Fruit fly (Drosophila melanogaster) whole organism, embryonic: ENCODE results near the gene holn1.
A peak's percentile ranks its signal among the peaks of the same experiment; 100 is the strongest.

Experiments
- CG18262 ChIP-seq: fragments of 200-800 bp; optimal IDR thresholded peaks from 3 replicates; lab custom pipeline; 2019; ENCODE audit warnings: missing biosample characterization, mild to moderate bottlenecking, missing genetic modification characterization, moderate library complexity
- CG34376 ChIP-seq: fragments of 200-800 bp; sonication (Bioruptor generic); optimal IDR thresholded peaks from 2 replicates; lab custom pipeline; 2018; ENCODE audit warnings: missing biosample characterization, mild to moderate bottlenecking, missing genetic modification characterization
- CG8944 ChIP-seq: fragments of 200-800 bp; sonication (Bioruptor generic); optimal IDR thresholded peaks from 3 replicates; lab custom pipeline; 2016; ENCODE audit warnings: missing biosample characterization, missing genetic modification characterization
- NC2β ChIP-seq: fragments of 200-800 bp; sonication (Bioruptor generic); optimal IDR thresholded peaks from 2 replicates; lab custom pipeline; 2016; ENCODE audit warnings: missing biosample characterization, missing genetic modification characterization
- Scr ChIP-seq: fragments of 200-800 bp; sonication (Bioruptor generic); IDR thresholded peaks from 2 replicates; pipeline ENCODE4 v1.3.6; 2022; ENCODE audit warnings: missing biosample characterization, missing genetic modification characterization; ENCODE audit not compliant: partially characterized antibody
- Trl ChIP-seq, 3 experiments: fragments of >200 bp in 2 of 3; fragments of 200-800 bp in 1 of 3; sonication (Bioruptor generic) in 1 of 3; optimal IDR thresholded peaks; 2 replicates in 1 of 3; 3 replicates in 2 of 3; lab custom pipeline; 2016 to 2017; ENCODE audit warnings: missing biosample characterization in 1 of 3, missing genetic modification characterization in 1 of 3
- chinmo ChIP-seq: fragments of 200-800 bp; sonication (Bioruptor generic); IDR thresholded peaks from 4 replicates; pipeline ENCODE4 v1.3.6; 2022; ENCODE audit warnings: missing biosample characterization, missing genetic modification characterization; ENCODE audit not compliant: partially characterized antibody
- z ChIP-seq: fragments of 200-800 bp; sonication (Bioruptor generic); IDR thresholded peaks from 3 replicates; pipeline ENCODE4 v1.3.6; 2022; ENCODE audit warnings: missing biosample characterization, missing genetic modification characterization

DNA sequence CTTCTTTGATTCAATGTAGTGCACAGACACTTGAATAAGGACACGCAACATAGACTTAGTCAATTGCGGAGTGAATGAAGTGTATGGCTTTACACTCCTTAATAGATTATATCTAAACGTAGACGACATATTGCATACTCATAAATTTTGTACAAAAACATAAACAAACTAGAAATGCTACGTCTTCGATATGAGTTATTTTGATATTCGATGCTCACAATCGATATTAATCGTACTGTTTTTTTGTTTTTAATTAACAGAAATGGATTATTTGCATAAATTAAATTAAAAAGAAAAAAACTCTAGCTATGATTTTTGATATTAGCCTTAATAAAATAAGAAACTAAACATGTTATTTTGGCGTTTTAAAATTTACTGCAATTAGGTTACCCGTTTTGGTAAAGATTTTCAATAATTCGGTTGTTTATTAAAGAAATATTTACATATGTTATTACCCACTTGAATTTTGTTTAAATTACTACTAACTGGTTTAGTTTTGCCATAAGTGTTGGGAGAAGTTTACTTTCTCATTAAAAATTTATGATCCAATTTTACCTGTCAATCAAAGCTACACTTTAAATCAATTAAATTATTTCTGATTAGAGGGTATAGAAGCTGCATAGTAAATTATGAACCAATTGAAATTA lies 30.7 kb upstream of the holn1 start, which contains the start of the genes CG17768, LSm-4 and Ir31a:
- TF ChIP-seq CG18262 (tag; lab: Kevin White, UChicago) (no peak), CG8944 (GFP tag; lab: Kevin White, UChicago) (no peak), chinmo (GFP tag; lab: Robert Waterston, UW) (no peak), CG34376 (no peak), Trl (optimal IDR thresholded peaks at IDR 0.05; lab: Kevin White, UChicago) (no peak), Trl (GFP tag; optimal IDR thresholded peaks at IDR 0.05; lab: Kevin White, UChicago) (no peak), z (GFP tag; lab: Robert Waterston, UW) (no peak), Scr (GFP tag; lab: Robert Waterston, UW) (peak; percentile 87), NC2β (GFP tag; lab: Kevin White, UChicago) (no peak)
